Fruit fly (Drosophila melanogaster): Measurements from ENCODE around the gene Kdsr.

Kdsr gene

DNA sequence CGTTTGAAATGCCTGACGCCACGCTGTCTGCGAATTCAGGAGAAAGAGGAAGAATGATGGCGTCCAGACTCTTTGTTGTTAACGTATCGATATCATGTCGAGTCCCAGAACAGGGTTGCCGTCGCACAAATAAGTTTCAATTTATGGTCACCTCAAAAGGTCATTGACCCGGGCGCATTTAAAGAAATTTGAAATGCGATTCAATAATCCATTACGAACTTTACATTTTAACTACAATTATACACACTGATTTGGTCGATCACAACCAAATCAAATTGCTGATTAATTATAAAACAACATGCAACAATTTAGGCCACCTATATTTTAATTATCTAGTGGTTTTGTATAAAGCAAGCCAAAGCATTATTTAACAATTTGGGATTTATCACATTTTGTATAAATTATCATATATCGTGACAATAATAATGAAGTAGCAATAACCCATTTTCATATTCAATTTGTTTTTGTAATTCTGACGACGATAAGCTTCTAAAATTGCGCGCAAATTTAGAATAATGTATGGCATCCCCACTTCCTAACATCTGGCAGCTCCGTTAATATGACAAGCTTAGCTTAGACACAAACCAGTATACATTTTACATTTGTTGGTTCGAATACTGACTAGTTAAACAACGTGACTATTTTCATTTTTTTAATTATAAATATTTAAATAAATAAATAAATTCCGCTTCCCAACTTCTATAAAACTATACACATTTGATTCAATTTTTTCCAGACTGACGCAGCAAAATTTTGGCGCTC is 17.1 kb downstream of the Kdsr start, which contains the start of gene bam:
bam (minus strand) TSS at position 58 of the 762 bp plus-strand sequence.
- peak; percentile 44 for TF ChIP-seq Mnt (GFP tag; optimal IDR thresholded peaks at IDR 0.05)
- TF ChIP-seq bab1 (GFP tag; optimal IDR thresholded peaks at IDR 0.05): peak; percentile 44
- TF ChIP-seq CG33017 (tag; optimal IDR thresholded peaks at IDR 0.05): no peak
- TF ChIP-seq cnc (optimal IDR thresholded peaks at IDR 0.05): no peak
- TF ChIP-seq CG14711 (tag; optimal IDR thresholded peaks at IDR 0.05): peak; percentile 67
- TF ChIP-seq Crg-1 (GFP tag; optimal IDR thresholded peaks at IDR 0.05): peak; percentile 53
- peak; percentile 71 for TF ChIP-seq kay (GFP tag; ENCODE audit: borderline replicate concordance)

DNA sequence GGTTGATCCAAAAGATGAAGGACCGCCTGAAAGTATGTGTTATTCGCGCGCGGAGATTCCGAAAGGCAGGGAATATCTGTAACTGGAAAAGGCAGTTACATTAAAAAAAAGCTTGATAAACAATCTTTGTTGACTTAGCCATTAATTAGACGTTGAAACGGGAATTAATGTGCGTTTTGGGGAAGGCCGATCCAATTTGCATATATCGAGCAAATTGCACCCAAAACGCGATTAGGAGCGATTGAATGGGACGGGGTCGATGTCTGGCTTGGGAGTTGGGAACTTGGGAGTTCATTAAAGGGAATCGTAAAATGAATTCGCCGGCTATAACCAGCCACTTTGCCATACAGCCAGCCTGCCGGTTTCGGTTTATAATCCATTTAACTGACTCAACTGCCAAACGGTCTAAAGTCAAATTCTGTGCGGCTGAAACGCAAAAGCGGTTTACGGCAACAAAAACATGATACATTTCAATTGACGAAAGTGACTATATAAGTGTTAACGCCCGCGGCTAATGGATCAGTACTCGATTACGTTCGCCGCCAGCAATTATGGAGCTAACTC is 20.7 kb downstream of the Kdsr start, which contains the start of gene CG11854:
CG11854 (plus strand) TSS at position 514 of the 564 bp plus-strand sequence.
- TF ChIP-seq CG12768 (GFP tag; optimal IDR thresholded peaks at IDR 0.05): no peak
- TF ChIP-seq CG5204 (GFP tag; optimal IDR thresholded peaks at IDR 0.05): no peak
- no peak for TF ChIP-seq CG7101 (tag; optimal IDR thresholded peaks at IDR 0.05)
- no peak for TF ChIP-seq Crg-1 (GFP tag; optimal IDR thresholded peaks at IDR 0.05)
- TF ChIP-seq Hr96 (GFP tag; optimal IDR thresholded peaks at IDR 0.05): no peak
- no peak for TF ChIP-seq Clk (GFP tag; optimal IDR thresholded peaks at IDR 0.05)
- TF ChIP-seq cic (GFP tag; optimal IDR thresholded peaks at IDR 0.05): no peak
- TF ChIP-seq CG33017 (tag; optimal IDR thresholded peaks at IDR 0.05): no peak
- no peak for TF ChIP-seq toe (GFP tag; optimal IDR thresholded peaks at IDR 0.05)
- no peak for TF ChIP-seq tj (GFP tag; optimal IDR thresholded peaks at IDR 0.05)
- no peak for TF ChIP-seq CG14711 (tag; optimal IDR thresholded peaks at IDR 0.05)
- TF ChIP-seq Mnt (GFP tag; optimal IDR thresholded peaks at IDR 0.05): no peak
- TF ChIP-seq CG7045 (GFP tag; optimal IDR thresholded peaks at IDR 0.05): no peak
- no peak for TF ChIP-seq pad (GFP tag; optimal IDR thresholded peaks at IDR 0.05)
- no peak for TF ChIP-seq CG11617 (GFP tag; optimal IDR thresholded peaks at IDR 0.05)
- TF ChIP-seq kay (GFP tag; ENCODE audit: borderline replicate concordance): no peak
- no peak for TF ChIP-seq CG1620 (GFP tag; optimal IDR thresholded peaks at IDR 0.05)
- no peak for TF ChIP-seq cnc (optimal IDR thresholded peaks at IDR 0.05)
- TF ChIP-seq ovo (GFP tag; optimal IDR thresholded peaks at IDR 0.05): no peak

DNA sequence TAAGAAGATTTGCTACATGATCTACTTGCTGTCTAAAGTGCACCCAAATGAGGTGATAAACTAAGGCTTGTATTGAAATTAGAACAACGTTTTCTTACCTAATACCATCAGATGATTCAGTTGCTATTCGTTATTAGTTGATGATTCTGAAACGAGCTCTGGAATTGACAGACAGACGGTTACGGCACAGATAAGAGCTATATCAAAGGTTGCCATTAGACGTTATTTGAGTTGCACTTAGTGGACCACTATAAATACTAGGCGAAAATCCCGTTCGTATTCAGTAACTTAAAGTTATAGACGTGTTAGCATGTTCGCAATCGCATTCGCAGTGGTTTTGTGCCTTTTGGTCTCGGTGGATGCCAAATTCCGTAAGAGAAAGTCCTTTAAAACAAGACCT is 22.4 kb downstream of the Kdsr start, which contains the start of gene to:
to (plus strand) TSS at position 301 of the 400 bp plus-strand sequence.
- TF ChIP-seq CG33017 (tag; optimal IDR thresholded peaks at IDR 0.05) (no peak), CG14711 (tag; optimal IDR thresholded peaks at IDR 0.05) (no peak), pad (GFP tag; optimal IDR thresholded peaks at IDR 0.05) (no peak), toe (GFP tag; optimal IDR thresholded peaks at IDR 0.05) (no peak), bab1 (GFP tag; optimal IDR thresholded peaks at IDR 0.05) (no peak), Mnt (GFP tag; optimal IDR thresholded peaks at IDR 0.05) (no peak)

DNA sequence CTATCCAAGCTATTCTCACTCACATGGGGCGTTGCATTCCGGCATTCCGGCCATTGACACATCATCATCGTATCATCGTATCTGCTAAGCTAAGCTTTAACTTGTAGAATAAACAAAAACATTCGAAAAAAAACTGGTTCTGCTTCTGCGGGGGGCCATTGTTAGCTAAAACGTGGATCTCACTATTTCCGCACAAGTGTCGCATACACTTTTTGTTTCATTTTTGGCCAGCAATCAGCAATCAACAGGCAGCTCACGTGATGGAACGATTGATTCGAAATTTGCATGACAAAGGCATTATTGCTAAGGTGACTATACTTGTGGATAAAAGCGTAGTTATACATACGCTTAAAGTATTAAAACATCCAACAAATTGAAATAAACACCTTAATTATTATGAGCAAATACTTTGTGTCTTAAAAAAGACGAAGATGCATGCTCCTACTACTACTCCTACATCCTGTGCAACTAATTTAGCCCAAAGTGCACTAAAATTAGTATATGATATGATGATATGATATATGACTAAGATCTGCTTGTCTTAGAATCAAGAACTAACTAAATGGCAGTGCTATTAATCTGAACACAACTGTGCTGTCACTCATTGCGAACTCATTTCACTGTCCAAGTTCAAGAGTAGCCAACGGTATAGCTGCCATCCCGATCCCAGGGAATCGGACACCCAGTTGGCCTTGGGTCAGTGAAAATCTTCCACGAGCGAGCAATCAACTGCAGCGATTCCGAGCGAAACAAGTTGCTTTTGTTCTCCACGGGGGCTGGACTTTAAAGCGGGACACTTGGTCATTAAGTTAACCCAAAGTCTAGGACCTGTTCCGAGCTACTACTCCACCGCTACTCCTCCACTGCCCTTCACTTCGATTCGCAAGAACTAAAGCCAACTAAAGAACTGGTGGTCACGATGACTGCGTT is 23.3 kb downstream of the Kdsr start:
- TF ChIP-seq CG1620 (GFP tag; optimal IDR thresholded peaks at IDR 0.05): no peak
- TF ChIP-seq CG12768 (GFP tag; optimal IDR thresholded peaks at IDR 0.05): no peak

DNA sequence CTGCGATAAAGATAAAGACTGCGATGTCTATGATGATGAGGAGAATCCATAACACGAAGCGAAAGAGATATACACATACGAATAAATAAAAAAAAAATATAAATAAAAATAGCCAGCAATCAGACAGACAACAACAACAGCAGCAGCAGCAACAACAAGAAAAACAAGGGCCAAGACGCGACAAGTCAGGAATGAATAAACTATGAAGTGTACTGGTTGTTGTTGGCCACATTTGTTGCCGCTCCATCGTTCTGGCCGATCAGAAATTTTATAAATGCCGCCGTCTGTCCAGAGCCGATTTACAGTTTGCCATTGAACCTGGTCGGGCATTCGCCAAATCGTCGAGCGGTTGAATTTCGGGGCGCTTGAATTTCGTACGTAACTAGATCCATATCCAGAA is 25.0 kb downstream of the Kdsr start, which contains the start of gene Jhbp7:
Jhbp7 (plus strand) TSS at position 301 of the 400 bp plus-strand sequence.
- no peak for TF ChIP-seq CG11617 (GFP tag; optimal IDR thresholded peaks at IDR 0.05)
- no peak for TF ChIP-seq ovo (GFP tag; optimal IDR thresholded peaks at IDR 0.05)
- TF ChIP-seq Clk (GFP tag; optimal IDR thresholded peaks at IDR 0.05): no peak
- TF ChIP-seq cnc (optimal IDR thresholded peaks at IDR 0.05): no peak
- TF ChIP-seq CG33017 (tag; optimal IDR thresholded peaks at IDR 0.05): no peak
- no peak for TF ChIP-seq CG14711 (tag; optimal IDR thresholded peaks at IDR 0.05)
- no peak for TF ChIP-seq bab1 (GFP tag; optimal IDR thresholded peaks at IDR 0.05)
- TF ChIP-seq cic (GFP tag; optimal IDR thresholded peaks at IDR 0.05): no peak
- TF ChIP-seq toe (GFP tag; optimal IDR thresholded peaks at IDR 0.05): no peak
- no peak for TF ChIP-seq CG1620 (GFP tag; optimal IDR thresholded peaks at IDR 0.05)

dm6 chr3R:25236121-25236520 is 26.2 kb downstream of the Kdsr start:
- TF ChIP-seq kay (GFP tag; ENCODE audit: borderline replicate concordance) (no peak), cic (GFP tag; optimal IDR thresholded peaks at IDR 0.05) (no peak), CG7045 (GFP tag; optimal IDR thresholded peaks at IDR 0.05) (no peak), CG1620 (GFP tag; optimal IDR thresholded peaks at IDR 0.05) (no peak), cnc (optimal IDR thresholded peaks at IDR 0.05) (no peak), Clk (GFP tag; optimal IDR thresholded peaks at IDR 0.05) (no peak), Hr96 (GFP tag; optimal IDR thresholded peaks at IDR 0.05) (no peak), CG12768 (GFP tag; optimal IDR thresholded peaks at IDR 0.05) (no peak), toe (GFP tag; optimal IDR thresholded peaks at IDR 0.05) (no peak), Crg-1 (GFP tag; optimal IDR thresholded peaks at IDR 0.05) (no peak), pad (GFP tag; optimal IDR thresholded peaks at IDR 0.05) (no peak), ovo (GFP tag; optimal IDR thresholded peaks at IDR 0.05) (no peak), CG5204 (GFP tag; optimal IDR thresholded peaks at IDR 0.05) (no peak), CG14711 (tag; optimal IDR thresholded peaks at IDR 0.05) (no peak), bab1 (GFP tag; optimal IDR thresholded peaks at IDR 0.05) (no peak), CG7101 (tag; optimal IDR thresholded peaks at IDR 0.05) (no peak), Mnt (GFP tag; optimal IDR thresholded peaks at IDR 0.05) (no peak), CG11617 (GFP tag; optimal IDR thresholded peaks at IDR 0.05) (no peak), CG33017 (tag; optimal IDR thresholded peaks at IDR 0.05) (no peak)
